Fruit fly (Drosophila melanogaster) S2 (cell line): ENCODE results near the gene Pif1B.

ENCODE experiments used
- CG8478 ChIP-seq: fragments of >200 bp; optimal IDR thresholded peaks from 2 replicates; lab custom pipeline; 2018
- CTCF ChIP-seq, 2 experiments: fragments of >200 bp; optimal IDR thresholded peaks; 2 replicates each; lab custom pipeline; 2018

Gene Pif1B

DNA sequence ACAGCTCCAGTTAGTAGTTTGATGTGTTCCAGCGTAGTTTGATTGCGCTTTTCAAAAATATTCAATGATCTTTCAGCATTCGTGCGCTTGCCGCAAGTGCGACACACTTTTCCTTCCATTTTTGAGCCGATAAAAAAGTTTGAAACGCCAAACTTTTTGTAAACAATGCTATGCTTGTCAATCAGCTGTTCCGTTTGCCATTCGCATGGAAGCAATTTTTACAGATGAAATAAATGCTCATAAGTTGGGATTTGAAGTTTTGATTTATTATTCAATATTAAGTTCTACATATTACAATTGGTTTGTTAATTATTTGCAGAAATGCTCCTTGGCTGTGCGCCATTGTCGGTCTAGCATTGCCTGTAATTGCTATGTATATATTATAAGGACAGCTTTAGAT lies 71.4 kb downstream of the Pif1B start, which contains the start of gene ranshi:
Gene ranshi (minus strand): TSS at position 152 of the 400 bp plus-strand sequence.
- no peak for TF ChIP-seq CTCF (optimal IDR thresholded peaks at IDR 0.05; lab: Kevin White, UChicago)
- no peak for TF ChIP-seq CG8478 (lab: Kevin White, UChicago)

DNA sequence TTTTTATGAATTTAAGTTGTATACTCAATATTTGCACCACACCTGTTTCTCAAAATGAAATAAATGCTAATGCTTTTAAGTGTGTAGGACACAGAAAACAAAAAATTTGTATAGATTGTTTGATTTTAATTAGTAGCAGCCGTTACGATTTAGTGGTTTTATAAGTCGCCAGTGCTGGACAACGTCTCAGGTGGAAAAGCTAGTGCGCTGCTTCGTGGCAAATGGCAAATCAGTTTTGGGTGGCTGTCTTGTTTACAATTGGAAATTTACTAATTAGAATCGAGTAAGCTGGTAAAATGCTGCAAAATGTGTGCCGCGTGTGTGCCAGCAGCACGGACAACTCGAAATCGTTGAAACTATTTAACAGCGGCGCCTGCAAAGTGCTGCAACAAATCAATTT lies 74.3 kb downstream of the Pif1B start, which contains the start of gene CG8159:
Gene CG8159 (plus strand): TSS at position 223 of the 400 bp plus-strand sequence.
- no peak for TF ChIP-seq CTCF (optimal IDR thresholded peaks at IDR 0.05; lab: Kevin White, UChicago)
- no peak for TF ChIP-seq CG8478 (lab: Kevin White, UChicago)

DNA sequence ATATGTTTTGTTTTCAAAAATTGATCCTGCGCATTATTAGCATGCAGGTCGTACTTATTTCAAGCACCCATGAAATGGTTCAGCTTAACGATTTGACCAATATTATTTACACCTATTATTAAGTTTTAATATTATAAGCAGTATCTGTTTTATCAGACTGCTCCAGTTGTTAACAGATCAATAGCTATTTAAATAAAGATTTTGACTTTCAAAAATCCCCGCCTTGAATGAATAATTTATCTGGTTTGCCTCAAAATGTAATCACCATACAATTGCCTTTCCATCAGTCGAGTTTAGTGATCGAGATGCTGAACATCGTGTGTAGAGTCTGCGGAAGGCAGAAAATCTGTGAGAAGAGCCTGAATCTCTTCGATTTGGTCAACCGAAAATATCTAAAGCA lies 75.8 kb downstream of the Pif1B start, which contains the start of gene ouib:
Gene ouib (plus strand): TSS at position 301 of the 400 bp plus-strand sequence.
- TF ChIP-seq CTCF (optimal IDR thresholded peaks at IDR 0.05; lab: Kevin White, UChicago) (no peak), CG8478 (lab: Kevin White, UChicago) (no peak)
